Comparison of ENCODE assay signal across 5 fruit fly cellular contexts in the genomic region with DNA sequence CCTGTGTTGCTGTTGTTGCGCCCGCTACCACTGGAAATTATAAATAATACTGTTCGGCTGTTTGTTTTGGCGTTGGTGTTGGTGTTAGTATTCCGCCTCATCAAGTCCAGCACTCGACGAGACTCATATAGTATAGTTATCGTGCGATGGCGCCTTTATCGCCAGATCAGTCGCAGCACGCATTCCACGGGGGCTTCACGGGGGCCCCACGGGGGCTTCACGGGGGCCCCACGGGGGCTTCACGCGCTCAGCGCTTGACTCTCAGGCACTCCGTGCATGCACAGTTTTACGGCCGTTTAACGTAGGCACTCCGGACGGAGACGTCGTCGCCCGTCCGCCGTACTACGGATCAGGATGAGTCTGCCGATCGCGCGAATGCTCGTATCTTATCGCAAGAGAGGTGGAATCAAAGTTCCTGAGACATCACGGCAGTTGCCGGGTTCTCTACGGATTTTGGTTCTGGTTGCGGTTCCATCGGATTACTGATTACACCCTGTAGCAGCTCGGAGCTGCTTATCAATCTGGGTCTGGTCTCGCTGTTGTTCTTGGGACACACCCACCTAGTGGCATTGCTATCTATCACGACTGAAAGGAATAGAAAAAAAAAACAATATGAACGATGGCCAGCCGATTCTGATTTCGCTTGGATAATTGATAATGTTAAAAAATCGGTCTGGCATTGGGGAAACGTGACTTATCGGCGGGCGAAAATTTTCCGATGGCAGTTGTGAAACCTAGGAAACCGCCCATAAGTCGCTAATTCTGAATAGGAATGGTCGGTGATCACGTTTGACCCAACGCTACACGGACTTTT.
TF ChIP-seq lines count a peak whose summit lies in the region.

No protein-coding gene starts in this region.

TF ChIP-seq in whole organism, adult, 20 proteins besides CTCF, POLR2A, EP300 and RAD21 (continued from another document):
- no peak for TF ChIP-seq CG14711 (tag; optimal IDR thresholded peaks at IDR 0.05; lab: Kevin White, UChicago)
- peak; percentile 26 for TF ChIP-seq CG11617 (GFP tag; optimal IDR thresholded peaks at IDR 0.05; lab: Kevin White, UChicago)
- no peak for TF ChIP-seq CG1620 (GFP tag; optimal IDR thresholded peaks at IDR 0.05; lab: Kevin White, UChicago)
- no peak for TF ChIP-seq bab1 (GFP tag; optimal IDR thresholded peaks at IDR 0.05; lab: Kevin White, UChicago)
TF ChIP-seq in whole organism, adult: peak in this region for 10.

TF ChIP-seq in whole organism, embryonic, 481 proteins besides CTCF, POLR2A, EP300 and RAD21 (continued from another document and continues in another):
- no peak for TF ChIP-seq nom (GFP tag; optimal IDR thresholded peaks at IDR 0.05; lab: Kevin White, UChicago)
- no peak for TF ChIP-seq Aef1 (GFP tag; IDR thresholded peaks at IDR 0.05; lab: Robert Waterston, UW)
- TF ChIP-seq CG2120 (GFP tag; optimal IDR thresholded peaks at IDR 0.05; lab: Kevin White, UChicago): no peak
- peak; percentile 48 for TF ChIP-seq Fer1 (GFP tag; optimal IDR thresholded peaks at IDR 0.05; lab: Kevin White, UChicago)
- TF ChIP-seq BtbVII (GFP tag; optimal IDR thresholded peaks at IDR 0.05; lab: Kevin White, UChicago): peak; percentile 34
- 0 out of 3 replicates have a peak, but pooled peaks have one; percentile 9 for TF ChIP-seq ken (GFP tag; IDR thresholded peaks at IDR 0.05; lab: Robert Waterston, UW)
- no peak for TF ChIP-seq CkIIα-i1 (GFP tag; IDR thresholded peaks at IDR 0.05; lab: Robert Waterston, UW)
- TF ChIP-seq slp2 (GFP tag; optimal IDR thresholded peaks at IDR 0.05; lab: Kevin White, UChicago): no peak
- TF ChIP-seq CG10979 (tag; optimal IDR thresholded peaks at IDR 0.05; lab: Kevin White, UChicago): no peak
- peak; percentile 40; the same call in 1 of the 2 replicates for TF ChIP-seq Atf6 (GFP tag; IDR thresholded peaks at IDR 0.05; lab: Robert Waterston, UW)
- 0 out of 3 replicates have a peak, but pooled peaks have one; percentile 42 for TF ChIP-seq z (GFP tag; IDR thresholded peaks at IDR 0.05; lab: Robert Waterston, UW)
- peak; percentile 55 for TF ChIP-seq Hr39 (optimal IDR thresholded peaks at IDR 0.05; lab: Kevin White, UChicago)
- TF ChIP-seq Adf1 (GFP tag; IDR thresholded peaks at IDR 0.05; lab: Robert Waterston, UW): peak; percentile 63; the same call in 1 of the 2 replicates
- TF ChIP-seq grau (tag; optimal IDR thresholded peaks at IDR 0.05; lab: Kevin White, UChicago): peak; percentile 4
- TF ChIP-seq H2.0 (GFP tag; IDR thresholded peaks at IDR 0.05; lab: Robert Waterston, UW): 0 out of 2 replicates have a peak, but pooled peaks have one; percentile 19
- peak; percentile 27 for TF ChIP-seq odd (GFP tag; optimal IDR thresholded peaks at IDR 0.05; lab: Kevin White, UChicago)
- TF ChIP-seq CG13287 (GFP tag; IDR thresholded peaks at IDR 0.05; lab: Robert Waterston, UW; ENCODE audit: partially characterized antibody): 0 out of 2 replicates have a peak, but pooled peaks have one; percentile 11
- TF ChIP-seq eve (GFP tag; optimal IDR thresholded peaks at IDR 0.05; lab: Kevin White, UChicago): no peak
- peak; percentile 33; the same call in 1 of the 2 replicates for TF ChIP-seq NFAT (GFP tag; IDR thresholded peaks at IDR 0.05; lab: Robert Waterston, UW)
- TF ChIP-seq CG32532 (GFP tag; IDR thresholded peaks at IDR 0.05; lab: Robert Waterston, UW): peak; percentile 29; the same call in 1 of the 2 replicates
- TF ChIP-seq tll (GFP tag; optimal IDR thresholded peaks at IDR 0.05; lab: Kevin White, UChicago): no peak
- no peak for TF ChIP-seq hkb (optimal IDR thresholded peaks at IDR 0.05; lab: Kevin White, UChicago)
- no peak for TF ChIP-seq hkb (GFP tag; IDR thresholded peaks at IDR 0.05; lab: Robert Waterston, UW)
- no peak for TF ChIP-seq CG2875 (GFP tag; optimal IDR thresholded peaks at IDR 0.05; lab: Kevin White, UChicago)
- TF ChIP-seq ci (GFP tag; IDR thresholded peaks at IDR 0.05; lab: Robert Waterston, UW): peak; percentile 60; the same call in 1 of the 3 replicates
- peak; percentile 97 for TF ChIP-seq grn (GFP tag; optimal IDR thresholded peaks at IDR 0.05; lab: Kevin White, UChicago)
- TF ChIP-seq CG2678 (tag; optimal IDR thresholded peaks at IDR 0.05; lab: Kevin White, UChicago): peak; percentile 45

TF ChIP-seq in whole organism, prepupa, 60 proteins besides CTCF, POLR2A, EP300 and RAD21 (continued from another document):
- no peak for TF ChIP-seq OdsH (GFP tag; optimal IDR thresholded peaks at IDR 0.05; lab: Kevin White, UChicago)
- no peak for TF ChIP-seq ss (GFP tag; optimal IDR thresholded peaks at IDR 0.05; lab: Kevin White, UChicago)
- no peak for TF ChIP-seq CG6276 (GFP tag; optimal IDR thresholded peaks at IDR 0.05; lab: Kevin White, UChicago)
- no peak for TF ChIP-seq salr (GFP tag; optimal IDR thresholded peaks at IDR 0.05; lab: Kevin White, UChicago)
- no peak for TF ChIP-seq Ets21C (GFP tag; optimal IDR thresholded peaks at IDR 0.05; lab: Kevin White, UChicago)
- peak; percentile 84 for TF ChIP-seq vri (GFP tag; optimal IDR thresholded peaks at IDR 0.05; lab: Kevin White, UChicago)

TF ChIP-seq in whole organism, pupa, 21 proteins besides CTCF, POLR2A, EP300 and RAD21 (continued from another document):
- no peak for TF ChIP-seq Snoo (tag; optimal IDR thresholded peaks at IDR 0.05; lab: Kevin White, UChicago)
- TF ChIP-seq rn (GFP tag; IDR thresholded peaks at IDR 0.05; lab: Robert Waterston, UW): no peak

TF ChIP-seq in whole organism, wandering third instar larva, 38 proteins besides CTCF, POLR2A, EP300 and RAD21 (continued from another document):
- TF ChIP-seq dl (GFP tag; optimal IDR thresholded peaks at IDR 0.05; lab: Kevin White, UChicago; ENCODE audit: insufficient read depth in 1 of 2, partially characterized antibody in 2 of 2) (no peak), Vsx2 (GFP tag; optimal IDR thresholded peaks at IDR 0.05; lab: Kevin White, UChicago; ENCODE audit: partially characterized antibody) (no peak), Abd-B (GFP tag; optimal IDR thresholded peaks at IDR 0.05; lab: Kevin White, UChicago) (no peak), GATAd (GFP tag; optimal IDR thresholded peaks at IDR 0.05; lab: Kevin White, UChicago) (no peak), woc (GFP tag; optimal IDR thresholded peaks at IDR 0.05; lab: Kevin White, UChicago) (no peak), pan (optimal IDR thresholded peaks at IDR 0.05; lab: Kevin White, UChicago) (no peak), OdsH (GFP tag; optimal IDR thresholded peaks at IDR 0.05; lab: Kevin White, UChicago) (peak; percentile 31), lola (GFP tag; optimal IDR thresholded peaks at IDR 0.05; lab: Kevin White, UChicago) (no peak), Rel (GFP tag; optimal IDR thresholded peaks at IDR 0.05; lab: Kevin White, UChicago) (no peak), Rel (tag; optimal IDR thresholded peaks at IDR 0.05; lab: Kevin White, UChicago) (peak; percentile 97), Jra (GFP tag; optimal IDR thresholded peaks at IDR 0.05; lab: Kevin White, UChicago) (no peak), h (GFP tag; optimal IDR thresholded peaks at IDR 0.05; lab: Kevin White, UChicago) (peak; percentile 91), Myc (optimal IDR thresholded peaks at IDR 0.05; lab: Kevin White, UChicago) (no peak), HLH106 (tag; optimal IDR thresholded peaks at IDR 0.05; lab: Kevin White, UChicago) (peak; percentile 31), foxo (GFP tag; optimal IDR thresholded peaks at IDR 0.05; lab: Kevin White, UChicago) (peak in 1 of 2 experiments; percentile 51), psq (GFP tag; optimal IDR thresholded peaks at IDR 0.05; lab: Kevin White, UChicago) (no peak), tai (GFP tag; optimal IDR thresholded peaks at IDR 0.05; lab: Kevin White, UChicago) (no peak), fru (GFP tag; optimal IDR thresholded peaks at IDR 0.05; lab: Kevin White, UChicago) (peak; percentile 46)
TF ChIP-seq in whole organism, wandering third instar larva: peak in this region for 13.
